Worm (Caenorhabditis elegans): ENCODE data around the gene srz-99.

Gene srz-99

ce11 chrV:16697178-16697577, 32.9 kb upstream of the srz-99 start, which contains the start of gene srw-41:
Gene srw-41, plus strand, starts transcription at chrV:16697478.
- no peak for TF ChIP-seq rpc-1 (optimal IDR thresholded peaks at IDR 0.05)
- TF ChIP-seq rpc-1 (tag; optimal IDR thresholded peaks at IDR 0.05), result no peak
- TF ChIP-seq xnd-1 (tag; optimal IDR thresholded peaks at IDR 0.05), result no peak
- no peak for TF ChIP-seq Y53G8AR.9 (GFP tag; conservative IDR thresholded peaks at IDR 0.05)
- TF ChIP-seq chd-7 (tag; optimal IDR thresholded peaks at IDR 0.05), result no peak
- TF ChIP-seq pha-4 (tag; optimal IDR thresholded peaks at IDR 0.05), result no peak
- no peak for TF ChIP-seq ztf-28 (GFP tag; IDR thresholded peaks at IDR 0.05)
- no peak for TF ChIP-seq pbrm-1 (GFP tag; IDR thresholded peaks at IDR 0.05)
- TF ChIP-seq B0035.1 (tag; optimal IDR thresholded peaks at IDR 0.05), result no peak
- TF ChIP-seq nfya-2 (GFP tag; IDR thresholded peaks at IDR 0.05), result no peak
- TF ChIP-seq ekl-4 (GFP tag; IDR thresholded peaks at IDR 0.05), result no peak
- TF ChIP-seq T26A5.8 (tag; optimal IDR thresholded peaks at IDR 0.05), result no peak

ce11 chrV:16699752-16700259, 30.3 kb upstream of the srz-99 start, which contains the start of gene Y70C5C.1:
Gene Y70C5C.1, plus strand, starts transcription at chrV:16700209.
- TF ChIP-seq lsl-1 (GFP tag; optimal IDR thresholded peaks at IDR 0.05), result no peak
- 0 out of 2 replicates have a peak, but pooled peaks have one; percentile 7 for TF ChIP-seq madf-3 (GFP tag; IDR thresholded peaks at IDR 0.05)
- TF ChIP-seq rcor-1 (GFP tag; IDR thresholded peaks at IDR 0.05), result no peak
- TF ChIP-seq nhr-179 (tag; optimal IDR thresholded peaks at IDR 0.05), result no peak

- no peak for TF ChIP-seq snpc-1.1 (tag; optimal IDR thresholded peaks at IDR 0.05; ENCODE audit: insufficient read depth)
- TF ChIP-seq K11D2.4 (GFP tag; IDR thresholded peaks at IDR 0.05), result no peak
- TF ChIP-seq lsl-1 (GFP tag; optimal IDR thresholded peaks at IDR 0.05), result no peak
- TF ChIP-seq K12H6.12 (tag; optimal IDR thresholded peaks at IDR 0.05), result no peak
- no peak for TF ChIP-seq die-1 (tag; optimal IDR thresholded peaks at IDR 0.05)
- TF ChIP-seq lin-54 (GFP tag; optimal IDR thresholded peaks at IDR 0.05), result no peak
- TF ChIP-seq lin-26 (GFP tag; IDR thresholded peaks at IDR 0.05), result no peak
- TF ChIP-seq T07F8.4 (tag; optimal IDR thresholded peaks at IDR 0.05), result no peak
- TF ChIP-seq rec-8 (tag; optimal IDR thresholded peaks at IDR 0.05), result no peak
- no peak for TF ChIP-seq C06A6.2 (GFP tag; conservative IDR thresholded peaks at IDR 0.05)
- no peak for TF ChIP-seq B0261.1 (tag; optimal IDR thresholded peaks at IDR 0.05)
- no peak for TF ChIP-seq sea-2 (GFP tag; IDR thresholded peaks at IDR 0.05)
- TF ChIP-seq attf-6 (GFP tag; IDR thresholded peaks at IDR 0.05), result no peak
- TF ChIP-seq him-1 (tag; optimal IDR thresholded peaks at IDR 0.05), result no peak
These were observed 23.5 kb upstream of the srz-99 start, which contains the start of gene clec-9 for ce11 chrV:16706549-16706948. Gene clec-9, minus strand, starts transcription at chrV:16706649.

- TF ChIP-seq egl-44 (GFP tag; IDR thresholded peaks at IDR 0.05) (no peak), ceh-91 (GFP tag; IDR thresholded peaks at IDR 0.05) (no peak), let-607 (tag; optimal IDR thresholded peaks at IDR 0.05) (no peak), ceh-40 (GFP tag; IDR thresholded peaks at IDR 0.05) (no peak), nhr-27 (tag; optimal IDR thresholded peaks at IDR 0.05) (no peak), D2030.7 (GFP tag; IDR thresholded peaks at IDR 0.05) (no peak), ceh-27 (GFP tag; optimal IDR thresholded peaks at IDR 0.05) (no peak), unc-62 (GFP tag; optimal IDR thresholded peaks at IDR 0.05) (no peak), F33H1.4 (GFP tag; IDR thresholded peaks at IDR 0.05) (no peak), rec-8 (tag; optimal IDR thresholded peaks at IDR 0.05) (no peak), atf-7 (tag; optimal IDR thresholded peaks at IDR 0.05) (no peak), nhr-90 (tag; optimal IDR thresholded peaks at IDR 0.05) (no peak), lin-26 (GFP tag; IDR thresholded peaks at IDR 0.05) (no peak), ztf-22 (GFP tag; optimal IDR thresholded peaks at IDR 0.05) (no peak), snpc-3.4 (tag; optimal IDR thresholded peaks at IDR 0.05) (no peak), nhr-80 (tag; optimal IDR thresholded peaks at IDR 0.05) (no peak), Y79H2A.3 (GFP tag; conservative IDR thresholded peaks at IDR 0.05) (no peak), rcor-1 (GFP tag; IDR thresholded peaks at IDR 0.05) (no peak), him-1 (tag; optimal IDR thresholded peaks at IDR 0.05) (no peak), C17E4.6 (GFP tag; IDR thresholded peaks at IDR 0.05) (no peak)
These were observed 16.3 kb upstream of the srz-99 start for ce11 chrV:16713797-16714196.

All from whole organism, young adult.